Worm (Caenorhabditis elegans) whole organism, L4/young adult: ENCODE data around the gene srx-105.

Source experiments
- dao-5 ChIP-seq: sonication (generic microtip); optimal IDR thresholded peaks from 2 replicates; lab custom pipeline; 2016; ENCODE audit warnings: missing genotype, missing genetic modification characterization, moderate library complexity, missing compliant biosample characterization
- him-1 ChIP-seq: sonication (generic microtip); optimal IDR thresholded peaks from 2 replicates; lab custom pipeline; 2016; ENCODE audit warnings: missing genotype, missing genetic modification reagents, missing genetic modification characterization, missing compliant biosample characterization

DNA sequence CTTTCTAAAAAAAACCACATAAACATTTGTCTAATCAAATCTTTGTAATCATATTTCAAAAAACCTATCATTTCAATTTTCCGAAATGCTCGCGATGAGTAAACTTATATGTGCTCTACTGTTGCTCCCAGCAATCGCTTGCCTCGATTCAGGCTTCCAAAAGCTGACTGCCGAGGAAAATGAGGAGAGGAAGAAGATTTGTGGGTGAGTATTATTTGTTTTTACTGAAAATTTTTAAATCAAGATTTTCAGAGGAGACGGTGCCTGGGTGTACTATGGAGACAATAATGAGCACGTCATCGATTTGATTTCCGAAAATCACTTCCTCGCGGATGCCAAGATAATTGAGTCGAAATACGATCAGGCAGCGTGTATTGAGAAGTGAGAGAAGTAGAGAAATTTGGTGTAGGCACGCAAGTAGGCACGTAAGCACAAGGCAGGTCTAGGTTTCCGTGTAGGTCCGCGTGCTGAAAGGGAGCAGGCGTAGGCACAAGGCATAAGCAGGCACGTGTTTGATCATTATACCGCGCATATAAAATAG is 23.0 kb upstream of the srx-105 start, which contains the start of gene C46E10.1:
- TF ChIP-seq dao-5 (tag; lab: Kevin White, UChicago) (no peak), him-1 (no peak)
